Fruit fly (Drosophila melanogaster) whole organism, embryonic: ENCODE data around the gene Trs20.

Source experiments
- BtbVII ChIP-seq: fragments of 200-800 bp; sonication (Bioruptor generic); optimal IDR thresholded peaks from 3 replicates; lab custom pipeline; 2017; ENCODE audit warnings: missing biosample characterization, mild to moderate bottlenecking, missing genetic modification characterization
- CG10366 ChIP-seq: fragments of 200-800 bp; sonication (Bioruptor generic); IDR thresholded peaks from 2 replicates; pipeline ENCODE4 v1.3.6; 2022; ENCODE audit warnings: missing biosample characterization, missing genetic modification characterization
- CG10462 ChIP-seq: fragments of 200-800 bp; sonication (Bioruptor generic); optimal IDR thresholded peaks from 2 replicates; lab custom pipeline; 2016; ENCODE audit warnings: missing biosample characterization, missing genetic modification characterization
- CG10959 ChIP-seq: fragments of 200-800 bp; sonication (Bioruptor generic); IDR thresholded peaks from 2 replicates; pipeline ENCODE4 v1.3.6; 2022; ENCODE audit warnings: missing biosample characterization, missing genetic modification characterization
- CG11504 ChIP-seq: fragments of 200-800 bp; sonication (Bioruptor generic); optimal IDR thresholded peaks from 3 replicates; lab custom pipeline; 2019; ENCODE audit warnings: missing biosample characterization, mild to moderate bottlenecking, missing genetic modification characterization, moderate library complexity
- CG11696 ChIP-seq: fragments of 200-800 bp; sonication (Bioruptor generic); IDR thresholded peaks from 2 replicates; pipeline ENCODE4 v1.3.6; 2022; ENCODE audit warnings: missing biosample characterization, missing genetic modification characterization
- CG12104 ChIP-seq: fragments of 200-800 bp; sonication (Bioruptor generic); optimal IDR thresholded peaks from 3 replicates; lab custom pipeline; 2016; ENCODE audit warnings: missing biosample characterization, missing genetic modification characterization
- CG12744 ChIP-seq: fragments of 200-800 bp; sonication (Bioruptor generic); optimal IDR thresholded peaks from 2 replicates; lab custom pipeline; 2016; ENCODE audit warnings: missing biosample characterization, missing genetic modification characterization
- CG12769 ChIP-seq: fragments of 200-800 bp; sonication (Bioruptor generic); optimal IDR thresholded peaks from 2 replicates; lab custom pipeline; 2019; ENCODE audit warnings: missing biosample characterization, mild to moderate bottlenecking, missing genetic modification characterization, moderate library complexity
- CG15011 ChIP-seq: fragments of 200-800 bp; sonication (Bioruptor generic); optimal IDR thresholded peaks from 3 replicates; lab custom pipeline; 2018; ENCODE audit warnings: missing biosample characterization, mild to moderate bottlenecking, missing genetic modification characterization
- CG1647 ChIP-seq: fragments of 200-800 bp; sonication (Bioruptor generic); optimal IDR thresholded peaks from 3 replicates; lab custom pipeline; 2016; ENCODE audit warnings: missing biosample characterization, missing genetic modification characterization
- CG16863 ChIP-seq: fragments of 200-800 bp; sonication (Bioruptor generic); optimal IDR thresholded peaks from 3 replicates; lab custom pipeline; 2016; ENCODE audit warnings: missing biosample characterization, missing genetic modification characterization
- CG17186 ChIP-seq: fragments of 200-800 bp; sonication (Bioruptor generic); optimal IDR thresholded peaks from 3 replicates; lab custom pipeline; 2017; ENCODE audit warnings: missing biosample characterization, missing genetic modification reagents, missing genetic modification characterization
- CG17361 ChIP-seq: fragments of 200-800 bp; sonication (Bioruptor generic); IDR thresholded peaks from 3 replicates; pipeline ENCODE4 v1.3.6; 2022; ENCODE audit warnings: missing biosample characterization, missing genetic modification characterization
- CG17912 ChIP-seq: fragments of 200-800 bp; sonication (Bioruptor generic); optimal IDR thresholded peaks from 2 replicates; lab custom pipeline; 2018; ENCODE audit warnings: missing biosample characterization, mild to moderate bottlenecking, missing genetic modification characterization
- CG18764 ChIP-seq: fragments of 200-800 bp; sonication (Bioruptor generic); optimal IDR thresholded peaks from 3 replicates; lab custom pipeline; 2016; ENCODE audit warnings: missing biosample characterization, missing genetic modification characterization
- CG6175 ChIP-seq: fragments of 200-800 bp; sonication (Bioruptor generic); IDR thresholded peaks from 3 replicates; pipeline ENCODE4 v1.3.6; 2022; ENCODE audit warnings: missing biosample characterization, missing genetic modification characterization
- CG6254 ChIP-seq: fragments of 200-800 bp; sonication (Bioruptor generic); optimal IDR thresholded peaks from 3 replicates; lab custom pipeline; 2017; ENCODE audit warnings: mild to moderate bottlenecking, missing biosample characterization, missing genetic modification reagents, missing genetic modification characterization
- CG6272 ChIP-seq: fragments of 200-800 bp; sonication (Bioruptor generic); IDR thresholded peaks from 2 replicates; pipeline ENCODE4 v1.3.6; 2022; ENCODE audit warnings: missing biosample characterization, missing genetic modification characterization
- CG9437 ChIP-seq: fragments of 200-800 bp; sonication (Bioruptor generic); optimal IDR thresholded peaks from 2 replicates; lab custom pipeline; 2018; ENCODE audit warnings: missing biosample characterization, mild to moderate bottlenecking, missing genetic modification characterization
- CG9817 ChIP-seq: fragments of 200-800 bp; sonication (Bioruptor generic); optimal IDR thresholded peaks from 2 replicates; lab custom pipeline; 2018; ENCODE audit warnings: missing biosample characterization, mild to moderate bottlenecking, missing genetic modification characterization, moderate library complexity
- CG9932 ChIP-seq: fragments of 200-800 bp; sonication (Bioruptor generic); IDR thresholded peaks from 2 replicates; pipeline ENCODE4 v1.3.6; 2022; ENCODE audit warnings: missing biosample characterization, missing genetic modification characterization
- Dbx ChIP-seq: fragments of 200-800 bp; sonication (Bioruptor generic); IDR thresholded peaks from 3 replicates; pipeline ENCODE4 v1.3.6; 2022; ENCODE audit warnings: missing biosample characterization, missing genetic modification characterization
- Deaf1 ChIP-seq: fragments of 200-800 bp; optimal IDR thresholded peaks from 3 replicates; lab custom pipeline; 2019; ENCODE audit warnings: missing biosample characterization, mild to moderate bottlenecking, missing genetic modification characterization, moderate library complexity
- Dek ChIP-seq: fragments of 200-800 bp; sonication (Bioruptor generic); optimal IDR thresholded peaks from 3 replicates; lab custom pipeline; 2019; ENCODE audit warnings: missing biosample characterization, mild to moderate bottlenecking, missing genetic modification characterization, moderate library complexity
- Dref ChIP-seq: fragments of 200-800 bp; sonication (Bioruptor generic); IDR thresholded peaks from 2 replicates; pipeline ENCODE4 v1.3.6; 2022; ENCODE audit warnings: missing biosample characterization, missing genetic modification characterization
- Elba2 ChIP-seq: fragments of 200-800 bp; sonication (Bioruptor generic); optimal IDR thresholded peaks from 3 replicates; lab custom pipeline; 2016; ENCODE audit warnings: missing biosample characterization, missing genetic modification characterization
- Lhr ChIP-seq: fragments of 200-800 bp; sonication (Bioruptor generic); optimal IDR thresholded peaks from 3 replicates; lab custom pipeline; 2017; ENCODE audit warnings: mild to moderate bottlenecking, missing biosample characterization, missing genetic modification reagents, missing genetic modification characterization
- Poxn ChIP-seq: fragments of 200-800 bp; sonication (Bioruptor generic); IDR thresholded peaks from 2 replicates; pipeline ENCODE4 v1.3.6; 2022; ENCODE audit warnings: missing biosample characterization, missing genetic modification characterization
- Rx ChIP-seq: fragments of 200-800 bp; sonication (Bioruptor generic); IDR thresholded peaks from 2 replicates; pipeline ENCODE4 v1.3.6; 2022; ENCODE audit warnings: missing biosample characterization, missing genetic modification characterization
- Vsx1 ChIP-seq: fragments of 200-800 bp; sonication (Bioruptor generic); optimal IDR thresholded peaks from 2 replicates; lab custom pipeline; 2017; ENCODE audit warnings: missing biosample characterization, mild to moderate bottlenecking, missing genetic modification characterization, missing genetic modification reagents
- ara ChIP-seq: fragments of 200-800 bp; sonication (Bioruptor generic); IDR thresholded peaks from 2 replicates; pipeline ENCODE4 v1.3.6; 2022; ENCODE audit warnings: missing biosample characterization, missing genetic modification characterization
- caup ChIP-seq: fragments of 200-800 bp; sonication (Bioruptor generic); optimal IDR thresholded peaks from 3 replicates; lab custom pipeline; 2017; ENCODE audit warnings: missing biosample characterization, mild to moderate bottlenecking, missing genetic modification characterization, moderate library complexity; ENCODE audit not compliant: severe bottlenecking
- chinmo ChIP-seq: fragments of 200-800 bp; sonication (Bioruptor generic); IDR thresholded peaks from 4 replicates; pipeline ENCODE4 v1.3.6; 2022; ENCODE audit warnings: missing biosample characterization, missing genetic modification characterization; ENCODE audit not compliant: partially characterized antibody
- chn ChIP-seq: fragments of 200-800 bp; sonication (Bioruptor generic); optimal IDR thresholded peaks from 2 replicates; lab custom pipeline; 2016; ENCODE audit warnings: missing biosample characterization, missing genetic modification characterization
- en ChIP-seq: fragments of 200-800 bp; sonication (Bioruptor generic); optimal IDR thresholded peaks from 2 replicates; lab custom pipeline; 2016; ENCODE audit warnings: missing biosample characterization, missing genetic modification characterization
- fd3F ChIP-seq: fragments of 200-800 bp; sonication (Bioruptor generic); optimal IDR thresholded peaks from 2 replicates; lab custom pipeline; 2018; ENCODE audit warnings: missing biosample characterization, mild to moderate bottlenecking, missing genetic modification characterization, moderate library complexity
- grn ChIP-seq: fragments of 200-800 bp; sonication (Bioruptor generic); optimal IDR thresholded peaks from 3 replicates; lab custom pipeline; 2017; ENCODE audit warnings: missing biosample characterization, missing genetic modification characterization
- gsb ChIP-seq: fragments of 200-800 bp; sonication (Bioruptor generic); IDR thresholded peaks from 2 replicates; pipeline ENCODE4 v1.3.6; 2022; ENCODE audit warnings: missing biosample characterization, missing genetic modification characterization
- mam ChIP-seq: fragments of 200-800 bp; sonication (Bioruptor generic); optimal IDR thresholded peaks from 3 replicates; lab custom pipeline; 2016; ENCODE audit warnings: missing biosample characterization, missing genetic modification characterization
- onecut ChIP-seq: fragments of 200-800 bp; sonication (Bioruptor generic); IDR thresholded peaks from 2 replicates; pipeline ENCODE4 v1.3.6; 2022; ENCODE audit warnings: missing biosample characterization, missing genetic modification characterization
- org-1 ChIP-seq: fragments of 200-800 bp; sonication (Bioruptor generic); optimal IDR thresholded peaks from 2 replicates; lab custom pipeline; 2017; ENCODE audit warnings: missing biosample characterization, missing genetic modification characterization
- pita ChIP-seq: fragments of 200-800 bp; sonication (Bioruptor generic); optimal IDR thresholded peaks from 2 replicates; lab custom pipeline; 2017; ENCODE audit warnings: missing biosample characterization, mild to moderate bottlenecking, missing genetic modification characterization
- pros ChIP-seq: fragments of 200-800 bp; sonication (Bioruptor generic); optimal IDR thresholded peaks from 3 replicates; lab custom pipeline; 2019; ENCODE audit warnings: missing biosample characterization, mild to moderate bottlenecking, missing genetic modification characterization, moderate library complexity
- sc ChIP-seq, 3 experiments: fragments of >200 bp in 2 of 3; fragments of 200-800 bp in 1 of 3; sonication (Bioruptor generic) in 1 of 3; optimal IDR thresholded peaks; 2 replicates in 2 of 3; 3 replicates in 1 of 3; lab custom pipeline; 2017; ENCODE audit warnings: mild to moderate bottlenecking in 1 of 3, missing biosample characterization in 1 of 3, missing genetic modification characterization in 1 of 3, missing genetic modification reagents in 1 of 3
- seq ChIP-seq: fragments of 200-800 bp; sonication (Bioruptor generic); IDR thresholded peaks from 2 replicates; pipeline ENCODE4 v1.3.6; 2022; ENCODE audit warnings: missing biosample characterization, missing genetic modification characterization
- so ChIP-seq: fragments of 200-800 bp; sonication (Bioruptor generic); IDR thresholded peaks from 3 replicates; pipeline ENCODE4 v1.3.6; 2022; ENCODE audit warnings: missing biosample characterization, missing genetic modification characterization
- tap ChIP-seq: fragments of 200-800 bp; optimal IDR thresholded peaks from 3 replicates; lab custom pipeline; 2019; ENCODE audit warnings: missing biosample characterization, mild to moderate bottlenecking, missing genetic modification characterization, moderate library complexity
- zf30C ChIP-seq: fragments of 200-800 bp; sonication (Bioruptor generic); optimal IDR thresholded peaks from 3 replicates; lab custom pipeline; 2018; ENCODE audit warnings: missing biosample characterization, mild to moderate bottlenecking, missing genetic modification characterization

The Trs20 gene

dm6 chr3L:16113607-16114337 lies 17.7 kb downstream of the Trs20 start (continued):
- TF ChIP-seq chinmo (GFP tag; lab: Robert Waterston, UW), result peak; percentile 79; the same call in 2 of the 4 replicates
- no peak; the same call in 1 of the 3 replicates for TF ChIP-seq CG17361 (GFP tag; lab: Robert Waterston, UW)
- TF ChIP-seq org-1 (GFP tag; lab: Kevin White, UChicago), result peak; percentile 76
- peak; percentile 83 for TF ChIP-seq seq (GFP tag; lab: Robert Waterston, UW)
- peak; percentile 33 for TF ChIP-seq CG10462 (GFP tag; lab: Kevin White, UChicago)
- 0 out of 2 replicates have a peak, but pooled peaks have one; percentile 23 for TF ChIP-seq gsb
- peak; percentile 91 for TF ChIP-seq mam (GFP tag; lab: Kevin White, UChicago)
- TF ChIP-seq CG12769, result no peak
- TF ChIP-seq CG10959 (GFP tag; lab: Robert Waterston, UW), result 0 out of 2 replicates have a peak, but pooled peaks have one; percentile 29
- no peak for TF ChIP-seq Deaf1
- no peak for TF ChIP-seq grn (GFP tag; lab: Kevin White, UChicago)
- peak; percentile 46 for TF ChIP-seq Dref
- peak; percentile 67; the same call in 1 of the 2 replicates for TF ChIP-seq Rx
- TF ChIP-seq CG11696, result peak; percentile 56
- TF ChIP-seq zf30C (GFP tag; lab: Kevin White, UChicago), result no peak
- TF ChIP-seq CG9817 (tag; lab: Kevin White, UChicago), result peak; percentile 79
- TF ChIP-seq CG9932 (GFP tag; lab: Robert Waterston, UW), result peak; percentile 83
- TF ChIP-seq sc (optimal IDR thresholded peaks at IDR 0.05; lab: Kevin White, UChicago), result no peak
- peak; percentile 0 for TF ChIP-seq sc (GFP tag; optimal IDR thresholded peaks at IDR 0.05; lab: Kevin White, UChicago)
- no peak for TF ChIP-seq caup
- peak; percentile 55 for TF ChIP-seq CG6254 (GFP tag; lab: Kevin White, UChicago)
- peak; percentile 89 for TF ChIP-seq Dbx (GFP tag; lab: Robert Waterston, UW)
- no peak for TF ChIP-seq Elba2 (GFP tag; lab: Kevin White, UChicago)
- TF ChIP-seq BtbVII (GFP tag; lab: Kevin White, UChicago), result peak; percentile 85
- TF ChIP-seq tap (tag; lab: Kevin White, UChicago), result no peak
- peak; percentile 92 for TF ChIP-seq CG17186 (GFP tag; lab: Kevin White, UChicago)
- TF ChIP-seq so (GFP tag; lab: Robert Waterston, UW), result peak; percentile 79
- peak; percentile 57 for TF ChIP-seq CG1647 (GFP tag; lab: Kevin White, UChicago)
- no peak for TF ChIP-seq pita (GFP tag; lab: Kevin White, UChicago)
- TF ChIP-seq CG12744, result peak; percentile 61
- TF ChIP-seq CG12104 (GFP tag; lab: Kevin White, UChicago), result peak; percentile 89
- TF ChIP-seq CG17912 (GFP tag; lab: Kevin White, UChicago), result no peak
- peak; percentile 63 for TF ChIP-seq CG9437 (GFP tag; lab: Kevin White, UChicago)
- peak; percentile 83 for TF ChIP-seq chn
- TF ChIP-seq ara (GFP tag; lab: Robert Waterston, UW), result peak; percentile 41; the same call in 1 of the 2 replicates
- peak; percentile 51 for TF ChIP-seq CG6272 (GFP tag; lab: Robert Waterston, UW)
- peak; percentile 78 for TF ChIP-seq Dek (tag; lab: Kevin White, UChicago)
- peak; percentile 80 for TF ChIP-seq CG10366 (GFP tag; lab: Robert Waterston, UW)
- peak; percentile 72 for TF ChIP-seq fd3F
- peak; percentile 81 for TF ChIP-seq CG16863 (GFP tag; lab: Kevin White, UChicago)
- TF ChIP-seq CG18764 (GFP tag; lab: Kevin White, UChicago), result peak; percentile 65
- no peak for TF ChIP-seq CG6175 (GFP tag; lab: Robert Waterston, UW)
- TF ChIP-seq Poxn (GFP tag; lab: Robert Waterston, UW), result 0 out of 2 replicates have a peak, but pooled peaks have one; percentile 34
- TF ChIP-seq CG11504 (tag; lab: Kevin White, UChicago), result no peak
- TF ChIP-seq pros (GFP tag; lab: Kevin White, UChicago), result no peak
- no peak for TF ChIP-seq Vsx1 (GFP tag; lab: Kevin White, UChicago)
- TF ChIP-seq onecut, result peak; percentile 72
- TF ChIP-seq Lhr (GFP tag; lab: Kevin White, UChicago), result peak; percentile 61
- no peak for TF ChIP-seq CG15011
- TF ChIP-seq en (GFP tag; lab: Kevin White, UChicago), result peak; percentile 27
